Worm (Caenorhabditis elegans) whole organism, dauer: Measurements from ENCODE around the gene tag-267.
"Not testable (repeated sequence)": the region's sequence is repeated elsewhere in the genome, so short reads cannot be mapped to it uniquely, and the experiment has no call there.

Experiments used
- unc-62 ChIP-seq: sonication (generic microtip); optimal IDR thresholded peaks from 2 replicates; lab custom pipeline; 2017; ENCODE audit warnings: missing biosample characterization, missing genetic modification reagents, missing genetic modification characterization

tag-267 gene

DNA sequence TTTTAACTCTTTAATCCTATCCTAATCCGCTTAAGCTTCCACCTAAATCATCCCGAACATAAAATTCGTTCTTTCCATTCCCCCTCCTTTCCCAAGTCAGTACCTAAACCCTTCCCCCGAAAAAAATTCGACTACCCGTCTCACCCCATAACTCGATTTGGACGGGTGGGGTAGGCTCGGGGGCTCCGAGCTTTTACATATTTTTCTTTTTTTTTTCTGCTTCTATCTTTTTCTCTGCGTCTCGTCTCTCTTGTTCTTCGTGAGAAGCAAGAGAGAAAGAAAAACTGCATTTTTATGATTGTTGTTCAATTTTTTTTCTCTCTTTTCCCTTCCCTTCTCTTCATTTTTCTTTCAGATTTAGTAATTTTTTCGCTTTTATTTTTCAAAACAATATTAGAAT is 34.8 kb downstream of the tag-267 start:
- no peak for TF ChIP-seq unc-62

DNA sequence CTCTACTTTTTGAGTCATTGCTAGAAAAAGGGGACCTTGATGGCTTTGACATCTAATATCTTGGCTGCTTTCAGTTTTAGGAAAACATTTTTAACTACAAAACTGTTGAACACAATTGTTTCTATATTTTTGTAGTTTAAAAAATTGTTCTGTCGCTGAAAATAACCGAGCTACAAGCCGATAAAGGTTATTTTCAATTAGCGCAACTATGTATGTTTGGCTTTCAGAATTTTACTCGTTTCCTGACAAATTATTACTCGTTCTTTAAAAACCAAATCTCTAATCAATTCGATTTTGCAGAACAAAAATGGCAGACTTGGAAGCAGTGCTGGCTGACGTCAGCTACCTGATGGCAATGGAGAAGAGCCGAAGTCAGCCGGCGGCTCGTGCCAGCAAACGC is 35.2 kb downstream of the tag-267 start, which contains the start of gene grk-2:
Gene grk-2, plus strand, starts transcription at position 301 of the 400 bp plus-strand sequence.
- TF ChIP-seq unc-62: no peak

DNA sequence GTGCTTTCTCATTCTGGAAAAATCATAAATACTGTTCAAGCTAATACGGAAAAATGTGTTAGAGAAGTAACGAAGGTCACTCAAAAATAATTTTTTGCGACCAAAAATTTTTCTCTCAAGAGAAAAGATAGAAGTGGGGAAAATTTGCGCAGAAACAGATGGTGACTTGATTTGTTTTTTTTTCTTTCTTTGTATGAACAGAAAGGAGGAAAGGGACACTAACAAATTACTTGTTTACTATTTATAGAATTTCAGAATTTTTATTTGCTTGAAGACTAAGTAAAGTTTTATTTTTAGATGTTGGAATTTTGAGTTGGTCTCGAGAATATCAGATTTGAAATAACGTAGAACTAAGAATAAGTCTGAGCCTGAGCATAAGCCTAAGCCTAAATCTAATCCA is 42.7 kb downstream of the tag-267 start, which contains the start of gene W02B3.4:
Gene W02B3.4, minus strand, starts transcription at position 101 of the 400 bp plus-strand sequence.
- TF ChIP-seq unc-62: no peak

DNA sequence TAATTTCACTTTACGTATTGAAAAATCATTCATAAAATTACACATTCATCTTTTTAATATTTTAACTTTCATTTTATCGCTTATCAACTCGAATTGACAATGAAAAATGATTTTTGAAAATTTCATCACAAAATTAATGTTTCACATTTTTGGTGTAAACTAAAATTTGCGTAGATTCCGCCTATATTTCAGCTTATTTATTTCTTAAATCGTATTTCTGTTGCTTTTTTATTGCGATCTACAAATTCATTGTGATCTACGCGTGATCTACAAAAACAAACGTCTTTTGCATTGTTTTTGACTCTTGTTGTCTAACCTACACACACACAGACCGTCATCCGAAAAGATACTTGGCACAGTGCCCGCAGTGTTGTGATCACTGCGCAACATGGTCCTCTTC is 47.5 kb downstream of the tag-267 start:
- no peak for TF ChIP-seq unc-62

DNA sequence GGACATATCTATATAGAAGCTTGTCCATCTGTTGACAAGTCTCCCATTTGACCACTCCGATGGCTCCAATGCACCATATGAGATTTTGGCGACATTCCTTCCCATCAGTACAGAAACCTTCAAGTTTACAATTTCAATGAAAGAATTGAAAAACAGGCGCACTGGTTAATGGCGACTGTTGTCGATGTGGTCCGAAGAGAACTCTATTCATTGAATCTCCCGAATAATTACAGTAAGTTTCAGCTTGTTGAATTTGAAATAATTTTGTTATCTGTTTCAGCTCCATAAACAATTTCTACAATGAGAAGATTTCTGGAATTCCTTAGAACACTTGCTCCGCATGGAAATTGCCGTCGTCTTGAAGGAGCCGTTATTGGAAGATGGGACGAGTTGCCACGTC is 48.3 kb downstream of the tag-267 start, which contains the start of gene elf-1:
Gene elf-1, plus strand, starts transcription at position 301 of the 400 bp plus-strand sequence.
- TF ChIP-seq unc-62: not testable (repeated sequence)
